Fruit fly (Drosophila melanogaster): Measurements from ENCODE around the gene CG10559.

The CG10559 gene

DNA sequence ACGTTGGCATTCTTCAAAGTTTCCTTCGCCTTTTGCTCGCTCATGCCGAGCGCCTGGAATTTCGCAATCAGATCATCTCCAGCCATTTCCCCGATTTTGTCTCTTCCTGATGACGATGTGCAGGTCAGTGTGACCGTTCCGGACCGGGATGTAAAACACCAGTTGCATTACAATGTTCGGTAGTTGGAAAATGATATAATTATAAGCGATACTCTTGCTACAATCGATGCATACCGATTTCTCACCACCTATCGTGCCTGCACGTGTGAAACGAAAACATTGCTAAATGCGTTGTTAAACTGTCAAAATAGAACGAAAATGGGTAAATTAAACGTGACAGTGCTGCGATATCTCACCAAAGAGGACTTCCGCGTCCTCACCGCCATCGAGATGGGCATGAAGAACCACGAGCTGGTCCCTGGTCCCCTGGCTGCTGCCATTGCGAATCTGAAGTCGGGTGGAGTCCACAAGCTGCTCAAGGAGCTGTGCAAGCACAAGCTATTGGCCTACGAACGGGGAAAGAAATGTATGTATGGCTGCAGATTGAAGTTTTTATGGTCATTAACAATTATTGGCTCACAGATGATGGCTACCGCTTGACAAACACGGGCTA is 50.2 kb downstream of the CG10559 start, which contains the start of the genes GlnRS and RIOK2 (continued):
- TF ChIP-seq CG4617 (GFP tag; optimal IDR thresholded peaks at IDR 0.05; ENCODE audit: borderline replicate concordance) = peak; percentile 94
- no peak for TF ChIP-seq tin (GFP tag; optimal IDR thresholded peaks at IDR 0.05)
- TF ChIP-seq CG31441 (GFP tag; IDR thresholded peaks at IDR 0.05) = no peak
- TF ChIP-seq CG12236 (GFP tag; optimal IDR thresholded peaks at IDR 0.05) = no peak
- TF ChIP-seq sc (optimal IDR thresholded peaks at IDR 0.05) = no peak
- TF ChIP-seq sc (GFP tag; optimal IDR thresholded peaks at IDR 0.05) = no peak
- TF ChIP-seq lab (GFP tag; optimal IDR thresholded peaks at IDR 0.05) = no peak
- no peak for TF ChIP-seq CG4360 (GFP tag; IDR thresholded peaks at IDR 0.05)
- TF ChIP-seq HmgZ (tag; optimal IDR thresholded peaks at IDR 0.05) = peak; percentile 86
- no peak for TF ChIP-seq ewg (GFP tag; optimal IDR thresholded peaks at IDR 0.05)
- TF ChIP-seq H2.0 (GFP tag; IDR thresholded peaks at IDR 0.05) = no peak
- peak; percentile 66 for TF ChIP-seq sd (tag; optimal IDR thresholded peaks at IDR 0.05)
- no peak for TF ChIP-seq Spps (tag; optimal IDR thresholded peaks at IDR 0.05)
- no peak for TF ChIP-seq CG12219 (GFP tag; optimal IDR thresholded peaks at IDR 0.05)
- no peak for TF ChIP-seq Poxn (GFP tag; IDR thresholded peaks at IDR 0.05)
- no peak for TF ChIP-seq Hand (GFP tag; optimal IDR thresholded peaks at IDR 0.05)
- TF ChIP-seq CG7556 (GFP tag; optimal IDR thresholded peaks at IDR 0.05) = no peak
- TF ChIP-seq Abd-B (GFP tag; optimal IDR thresholded peaks at IDR 0.05) = no peak
- TF ChIP-seq CG34224 (GFP tag; IDR thresholded peaks at IDR 0.05; ENCODE audit: partially characterized antibody) = peak; percentile 97
- TF ChIP-seq ab (GFP tag; optimal IDR thresholded peaks at IDR 0.05) = no peak
- no peak for TF ChIP-seq Ravus (GFP tag; IDR thresholded peaks at IDR 0.05)
- TF ChIP-seq CG12744 (GFP tag; optimal IDR thresholded peaks at IDR 0.05) = no peak
- no peak for TF ChIP-seq CG7372 (GFP tag; IDR thresholded peaks at IDR 0.05)
- TF ChIP-seq rib (GFP tag; IDR thresholded peaks at IDR 0.05) = no peak
- peak; percentile 85; the same call in 2 of the 3 replicates for TF ChIP-seq CG34422 (GFP tag; IDR thresholded peaks at IDR 0.05)
- TF ChIP-seq NfI (GFP tag; optimal IDR thresholded peaks at IDR 0.05) = no peak
- TF ChIP-seq NC2α (GFP tag; optimal IDR thresholded peaks at IDR 0.05) = no peak
- no peak for TF ChIP-seq Kr (GFP tag; optimal IDR thresholded peaks at IDR 0.05)
- TF ChIP-seq CG8924 (tag; optimal IDR thresholded peaks at IDR 0.05) = no peak
- no peak for TF ChIP-seq chm (GFP tag; IDR thresholded peaks at IDR 0.05)
- TF ChIP-seq caup (GFP tag; optimal IDR thresholded peaks at IDR 0.05; ENCODE audit: severe bottlenecking) = no peak
- TF ChIP-seq Jarid2 (GFP tag; optimal IDR thresholded peaks at IDR 0.05) = no peak
- no peak for TF ChIP-seq CG11093 (GFP tag; IDR thresholded peaks at IDR 0.05)
- TF ChIP-seq Max (GFP tag; optimal IDR thresholded peaks at IDR 0.05) = peak; percentile 97
- TF ChIP-seq GATAe (GFP tag; conservative IDR thresholded peaks at IDR 0.05) = no peak
- TF ChIP-seq CG6254 (GFP tag; optimal IDR thresholded peaks at IDR 0.05) = no peak
- no peak for TF ChIP-seq Fer1 (GFP tag; optimal IDR thresholded peaks at IDR 0.05)
- no peak for TF ChIP-seq CG10462 (GFP tag; optimal IDR thresholded peaks at IDR 0.05)
- TF ChIP-seq grau (tag; optimal IDR thresholded peaks at IDR 0.05) = no peak
- TF ChIP-seq zen (tag; optimal IDR thresholded peaks at IDR 0.05) = peak; percentile 41
- no peak for TF ChIP-seq Ada2b (GFP tag; IDR thresholded peaks at IDR 0.05)
- TF ChIP-seq disco-r (GFP tag; optimal IDR thresholded peaks at IDR 0.05) = no peak
- no peak for TF ChIP-seq peb (GFP tag; IDR thresholded peaks at IDR 0.05)
- TF ChIP-seq CG15514 (GFP tag; optimal IDR thresholded peaks at IDR 0.05) = peak; percentile 83
- TF ChIP-seq CG14014 (GFP tag; IDR thresholded peaks at IDR 0.05) = no peak
- TF ChIP-seq CG6683 (GFP tag; optimal IDR thresholded peaks at IDR 0.05) = no peak
- TF ChIP-seq Dek (tag; optimal IDR thresholded peaks at IDR 0.05) = no peak
- peak; percentile 35 for TF ChIP-seq ERR (GFP tag; optimal IDR thresholded peaks at IDR 0.05)
- TF ChIP-seq CG15696 (tag; optimal IDR thresholded peaks at IDR 0.05) = no peak
- TF ChIP-seq Atf-2 (GFP tag; optimal IDR thresholded peaks at IDR 0.05) = no peak
- TF ChIP-seq CG11696 (GFP tag; IDR thresholded peaks at IDR 0.05) = no peak

Data from whole organism, embryonic.